Worm (Caenorhabditis elegans): ENCODE data around the gene srh-136.
"Not testable (repeated sequence)": the region's sequence is repeated elsewhere in the genome, so short reads cannot be mapped to it uniquely, and the experiment has no call there.

The srh-136 gene

ce11 chrV:16526858-16527257, 29.5 kb upstream of the srh-136 start, which contains the start of gene F36D3.8:
TSS of gene F36D3.8 (plus strand) at chrV:16527158.
- TF ChIP-seq tbx-11 (GFP tag; IDR thresholded peaks at IDR 0.05) (no peak), ets-7 (tag; optimal IDR thresholded peaks at IDR 0.05) (no peak), hmbx-1 (tag; optimal IDR thresholded peaks at IDR 0.05) (no peak), ceh-13 (GFP tag; optimal IDR thresholded peaks at IDR 0.05) (no peak), tra-4 (tag; optimal IDR thresholded peaks at IDR 0.05) (no peak), pes-1 (GFP tag; IDR thresholded peaks at IDR 0.05) (no peak), aly-1 (tag; optimal IDR thresholded peaks at IDR 0.05) (no peak), sea-1 (GFP tag; conservative IDR thresholded peaks at IDR 0.05) (no peak), hmg-4 (GFP tag; optimal IDR thresholded peaks at IDR 0.05) (no peak), tbx-37 (GFP tag; conservative IDR thresholded peaks at IDR 0.05) (no peak)

ce11 chrV:16522242-16522641, 24.8 kb upstream of the srh-136 start, which contains the start of gene srw-34:
TSS of gene srw-34 (minus strand) at chrV:16522342.
- TF ChIP-seq ceh-13 (GFP tag; optimal IDR thresholded peaks at IDR 0.05) (no peak), B0310.2 (tag; optimal IDR thresholded peaks at IDR 0.05) (no peak), ets-7 (tag; optimal IDR thresholded peaks at IDR 0.05) (no peak), aly-1 (tag; optimal IDR thresholded peaks at IDR 0.05) (no peak), ceh-36 (tag; optimal IDR thresholded peaks at IDR 0.05) (no peak), hnd-1 (tag; optimal IDR thresholded peaks at IDR 0.05) (no peak), scrt-1 (GFP tag; IDR thresholded peaks at IDR 0.05) (no peak), tra-4 (tag; optimal IDR thresholded peaks at IDR 0.05) (no peak), F13C5.2 (tag; optimal IDR thresholded peaks at IDR 0.05) (no peak), hmg-4 (GFP tag; optimal IDR thresholded peaks at IDR 0.05) (no peak), flt-1 (GFP tag; IDR thresholded peaks at IDR 0.05) (no peak), tbx-11 (GFP tag; IDR thresholded peaks at IDR 0.05) (no peak), hmbx-1 (tag; optimal IDR thresholded peaks at IDR 0.05) (no peak), pes-1 (GFP tag; IDR thresholded peaks at IDR 0.05) (no peak), tbx-37 (GFP tag; conservative IDR thresholded peaks at IDR 0.05) (no peak), ama-1 (optimal IDR thresholded peaks at IDR 0.05) (no peak)

ce11 chrV:16517619-16518018, 20.2 kb upstream of the srh-136 start, which contains the start of gene F36D3.4:
TSS of gene F36D3.4 (minus strand) at chrV:16517719.
- no peak for TF ChIP-seq pes-1 (GFP tag; IDR thresholded peaks at IDR 0.05)
- no peak for TF ChIP-seq flt-1 (GFP tag; IDR thresholded peaks at IDR 0.05)
- no peak for TF ChIP-seq scrt-1 (GFP tag; IDR thresholded peaks at IDR 0.05)
- no peak for TF ChIP-seq F13C5.2 (tag; optimal IDR thresholded peaks at IDR 0.05)
- TF ChIP-seq ceh-36 (tag; optimal IDR thresholded peaks at IDR 0.05) = no peak
- TF ChIP-seq tra-4 (tag; optimal IDR thresholded peaks at IDR 0.05) = no peak
- TF ChIP-seq hmg-4 (GFP tag; optimal IDR thresholded peaks at IDR 0.05) = no peak
- TF ChIP-seq ets-7 (tag; optimal IDR thresholded peaks at IDR 0.05) = no peak

ce11 chrV:16515140-16515539, 17.7 kb upstream of the srh-136 start, which contains the start of gene F36D3.5:
TSS of gene F36D3.5 (minus strand) at chrV:16515240.
- not testable (repeated sequence) for TF ChIP-seq tbx-11 (GFP tag; IDR thresholded peaks at IDR 0.05); F13C5.2 (tag; optimal IDR thresholded peaks at IDR 0.05); ets-7 (tag; optimal IDR thresholded peaks at IDR 0.05)

- TF ChIP-seq tbx-11 (GFP tag; IDR thresholded peaks at IDR 0.05) (no peak), ets-7 (tag; optimal IDR thresholded peaks at IDR 0.05) (no peak), tra-4 (tag; optimal IDR thresholded peaks at IDR 0.05) (no peak), B0310.2 (tag; optimal IDR thresholded peaks at IDR 0.05) (no peak), tbx-37 (GFP tag; conservative IDR thresholded peaks at IDR 0.05) (no peak), hmbx-1 (tag; optimal IDR thresholded peaks at IDR 0.05) (no peak), ama-1 (optimal IDR thresholded peaks at IDR 0.05) (no peak)
Measured at ce11 chrV:16508667-16509066, 11.3 kb upstream of the srh-136 start, which contains the start of gene srr-3. TSS of gene srr-3 (minus strand) at chrV:16508767.

- no peak for TF ChIP-seq sea-1 (GFP tag; conservative IDR thresholded peaks at IDR 0.05)
- no peak for TF ChIP-seq tbx-11 (GFP tag; IDR thresholded peaks at IDR 0.05)
- TF ChIP-seq pes-1 (GFP tag; IDR thresholded peaks at IDR 0.05) = no peak
- TF ChIP-seq hmg-4 (GFP tag; optimal IDR thresholded peaks at IDR 0.05) = no peak
- TF ChIP-seq hnd-1 (tag; optimal IDR thresholded peaks at IDR 0.05) = no peak
- no peak for TF ChIP-seq hmbx-1 (tag; optimal IDR thresholded peaks at IDR 0.05)
Measured at ce11 chrV:16506650-16507049, 9.3 kb upstream of the srh-136 start.

- TF ChIP-seq ceh-13 (GFP tag; optimal IDR thresholded peaks at IDR 0.05) = no peak
Measured at ce11 chrV:16505828-16506227, 8.4 kb upstream of the srh-136 start, which contains the start of gene nhr-54. TSS of gene nhr-54 (minus strand) at chrV:16505928.

- no peak for TF ChIP-seq ama-1 (optimal IDR thresholded peaks at IDR 0.05)
- TF ChIP-seq F13C5.2 (tag; optimal IDR thresholded peaks at IDR 0.05) = no peak
- no peak for TF ChIP-seq ceh-36 (tag; optimal IDR thresholded peaks at IDR 0.05)
- TF ChIP-seq scrt-1 (GFP tag; IDR thresholded peaks at IDR 0.05) = no peak
- no peak for TF ChIP-seq flt-1 (GFP tag; IDR thresholded peaks at IDR 0.05)
- TF ChIP-seq hnd-1 (tag; optimal IDR thresholded peaks at IDR 0.05) = no peak
- no peak for TF ChIP-seq hmbx-1 (tag; optimal IDR thresholded peaks at IDR 0.05)
- TF ChIP-seq pes-1 (GFP tag; IDR thresholded peaks at IDR 0.05) = no peak
- TF ChIP-seq hmg-4 (GFP tag; optimal IDR thresholded peaks at IDR 0.05) = no peak
Measured at ce11 chrV:16503164-16503563, 5.8 kb upstream of the srh-136 start, which contains the start of gene F36D3.14. TSS of gene F36D3.14 (minus strand) at chrV:16503264.

ce11 chrV:16499006-16499405, 1.6 kb upstream of the srh-136 start, which contains the start of gene F36D3.1:
TSS of gene F36D3.1 (plus strand) at chrV:16499352.
- TF ChIP-seq hmg-4 (GFP tag; optimal IDR thresholded peaks at IDR 0.05) (no peak), ceh-13 (GFP tag; optimal IDR thresholded peaks at IDR 0.05) (no peak), tbx-11 (GFP tag; IDR thresholded peaks at IDR 0.05) (no peak), ets-7 (tag; optimal IDR thresholded peaks at IDR 0.05) (no peak), F13C5.2 (tag; optimal IDR thresholded peaks at IDR 0.05) (no peak), scrt-1 (GFP tag; IDR thresholded peaks at IDR 0.05) (no peak), hnd-1 (tag; optimal IDR thresholded peaks at IDR 0.05) (no peak), flt-1 (GFP tag; IDR thresholded peaks at IDR 0.05) (no peak), B0310.2 (tag; optimal IDR thresholded peaks at IDR 0.05) (no peak), ceh-36 (tag; optimal IDR thresholded peaks at IDR 0.05) (no peak), tra-4 (tag; optimal IDR thresholded peaks at IDR 0.05) (no peak), aly-1 (tag; optimal IDR thresholded peaks at IDR 0.05) (no peak), ama-1 (optimal IDR thresholded peaks at IDR 0.05) (no peak), pes-1 (GFP tag; IDR thresholded peaks at IDR 0.05) (no peak), hmbx-1 (tag; optimal IDR thresholded peaks at IDR 0.05) (no peak), tbx-37 (GFP tag; conservative IDR thresholded peaks at IDR 0.05) (no peak), sea-1 (GFP tag; conservative IDR thresholded peaks at IDR 0.05) (no peak)

Measured in whole organism, early embryonic.